Worm (Caenorhabditis elegans) whole organism, L3 larva: ENCODE data around the gene F16B4.4.

Source experiments
- R02D3.7 ChIP-seq: fragments of 150-350 bp; optimal IDR thresholded peaks from 2 replicates; lab custom pipeline; 2014; ENCODE audit warnings: missing biosample characterization, missing genetic modification characterization
- ama-1 ChIP-seq: fragments of 150-350 bp; optimal IDR thresholded peaks from 2 replicates; lab custom pipeline; 2018
- ceh-16 ChIP-seq: sonication (generic microtip); optimal IDR thresholded peaks from 2 replicates; lab custom pipeline; 2017; ENCODE audit warnings: missing biosample characterization, missing genetic modification characterization
- ceh-28 ChIP-seq: fragments of 150-350 bp; optimal IDR thresholded peaks from 2 replicates; lab custom pipeline; 2014; ENCODE audit warnings: missing biosample characterization, missing genetic modification reagents, missing genetic modification characterization
- ceh-82 ChIP-seq: fragments of 150-350 bp; optimal IDR thresholded peaks from 2 replicates; lab custom pipeline; 2014; ENCODE audit warnings: missing biosample characterization, missing genetic modification characterization
- ceh-9 ChIP-seq: sonication (generic microtip); optimal IDR thresholded peaks from 2 replicates; lab custom pipeline; 2018; ENCODE audit warnings: missing biosample characterization, missing genetic modification characterization
- daf-12 ChIP-seq: fragments of 150-350 bp; optimal IDR thresholded peaks from 2 replicates; lab custom pipeline; 2014; ENCODE audit warnings: missing biosample characterization, missing genetic modification reagents, missing genetic modification characterization
- egl-27 ChIP-seq: sonication (generic microtip); optimal IDR thresholded peaks from 4 replicates; lab custom pipeline; 2017; ENCODE audit warnings: missing biosample characterization, missing genetic modification reagents, missing genetic modification characterization
- egl-5 ChIP-seq: fragments of 150-350 bp; optimal IDR thresholded peaks from 2 replicates; lab custom pipeline; 2017; ENCODE audit warnings: missing biosample characterization, missing genetic modification reagents, missing genetic modification characterization, inconsistent platforms
- elt-1 ChIP-seq: fragments of 150-350 bp; optimal IDR thresholded peaks from 2 replicates; lab custom pipeline; 2014; ENCODE audit warnings: missing biosample characterization, missing genetic modification characterization
- elt-2 ChIP-seq: sonication (generic microtip); optimal IDR thresholded peaks from 2 replicates; lab custom pipeline; 2016; ENCODE audit warnings: missing genetic modification reagents, mild to moderate bottlenecking, missing genetic modification characterization, missing compliant biosample characterization
- elt-3 ChIP-seq, 3 experiments: fragments of 150-350 bp in 1 of 3; sonication (generic microtip) in 2 of 3; optimal IDR thresholded peaks; 2 replicates in 2 of 3; 4 replicates in 1 of 3; lab custom pipeline; 2014 to 2017; ENCODE audit warnings: missing biosample characterization in 3 of 3, missing genetic modification characterization in 3 of 3
- fkh-10 ChIP-seq: sonication (generic microtip); optimal IDR thresholded peaks from 2 replicates; lab custom pipeline; 2017; ENCODE audit warnings: missing biosample characterization, missing genetic modification reagents, missing genetic modification characterization
- fos-1 ChIP-seq: fragments of 150-350 bp; optimal IDR thresholded peaks from 2 replicates; lab custom pipeline; 2014; ENCODE audit warnings: missing biosample characterization, missing genetic modification characterization
- hmg-11 ChIP-seq: sonication (generic microtip); optimal IDR thresholded peaks from 2 replicates; lab custom pipeline; 2016; ENCODE audit warnings: missing genetic modification characterization, missing compliant biosample characterization
- lin-15B ChIP-seq: fragments of 150-350 bp; optimal IDR thresholded peaks from 2 replicates; lab custom pipeline; 2014; ENCODE audit warnings: missing biosample characterization, missing genetic modification characterization
- lin-39 ChIP-seq: fragments of 150-350 bp; optimal IDR thresholded peaks from 2 replicates; lab custom pipeline; 2018; ENCODE audit warnings: missing biosample characterization, missing genetic modification reagents, missing genetic modification characterization
- lsy-12 ChIP-seq: sonication (generic microtip); optimal IDR thresholded peaks from 2 replicates; lab custom pipeline; 2016; ENCODE audit warnings: mild to moderate bottlenecking, missing genetic modification characterization, missing compliant biosample characterization
- mdl-1 ChIP-seq: fragments of 150-350 bp; optimal IDR thresholded peaks from 2 replicates; lab custom pipeline; 2014; ENCODE audit warnings: missing biosample characterization, missing genetic modification characterization
- mml-1 ChIP-seq: fragments of 150-350 bp; sonication (generic microtip); optimal IDR thresholded peaks from 3 replicates; lab custom pipeline; 2014; ENCODE audit warnings: missing biosample characterization, missing genetic modification characterization
- nfya-1 ChIP-seq: sonication (generic microtip); optimal IDR thresholded peaks from 2 replicates; lab custom pipeline; 2017; ENCODE audit warnings: missing genetic modification characterization, mild to moderate bottlenecking, missing compliant biosample characterization, antibody characterized with exemption, moderate library complexity; ENCODE audit not compliant: insufficient read depth
- nhr-11 ChIP-seq: fragments of 150-350 bp; optimal IDR thresholded peaks from 2 replicates; lab custom pipeline; 2014; ENCODE audit warnings: missing biosample characterization, missing genetic modification characterization
- nhr-12 ChIP-seq: fragments of 150-350 bp; optimal IDR thresholded peaks from 2 replicates; lab custom pipeline; 2014; ENCODE audit warnings: missing biosample characterization, missing genetic modification characterization
- nhr-23 ChIP-seq: fragments of 150-350 bp; optimal IDR thresholded peaks from 2 replicates; lab custom pipeline; 2014; ENCODE audit warnings: missing biosample characterization, missing genetic modification reagents, missing genetic modification characterization
- nhr-237 ChIP-seq: fragments of 150-350 bp; optimal IDR thresholded peaks from 2 replicates; lab custom pipeline; 2014; ENCODE audit warnings: missing biosample characterization, missing genetic modification characterization
- nhr-25 ChIP-seq: sonication (generic microtip); optimal IDR thresholded peaks from 2 replicates; lab custom pipeline; 2017; ENCODE audit warnings: missing biosample characterization, missing genetic modification characterization
- nhr-67 ChIP-seq: fragments of 150-350 bp; optimal IDR thresholded peaks from 2 replicates; lab custom pipeline; 2014; ENCODE audit warnings: missing biosample characterization, missing genetic modification characterization
- nhr-76 ChIP-seq: fragments of 150-350 bp; sonication (generic microtip); optimal IDR thresholded peaks from 5 replicates; lab custom pipeline; 2014; ENCODE audit warnings: missing biosample characterization, missing genetic modification characterization
- nhr-77 ChIP-seq: fragments of 150-350 bp; optimal IDR thresholded peaks from 2 replicates; lab custom pipeline; 2014; ENCODE audit warnings: missing biosample characterization, missing genetic modification characterization
- pha-4 ChIP-seq: fragments of 150-350 bp; optimal IDR thresholded peaks from 2 replicates; lab custom pipeline; 2014; ENCODE audit warnings: missing biosample characterization, missing genetic modification reagents, missing genetic modification characterization
- pqm-1 ChIP-seq: fragments of 150-350 bp; optimal IDR thresholded peaks from 2 replicates; lab custom pipeline; 2017; ENCODE audit warnings: missing biosample characterization, missing genetic modification characterization, inconsistent platforms
- tbx-2 ChIP-seq: sonication (generic microtip); optimal IDR thresholded peaks from 2 replicates; lab custom pipeline; 2016; ENCODE audit warnings: mild to moderate bottlenecking, missing genetic modification characterization, missing compliant biosample characterization
- unc-39 ChIP-seq: sonication (generic microtip); optimal IDR thresholded peaks from 4 replicates; lab custom pipeline; 2017; ENCODE audit warnings: missing biosample characterization, missing genetic modification characterization
- unc-62 ChIP-seq: fragments of 150-350 bp; sonication (generic microtip); optimal IDR thresholded peaks from 4 replicates; lab custom pipeline; 2014; ENCODE audit warnings: missing biosample characterization, missing genetic modification reagents, missing genetic modification characterization
- zag-1 ChIP-seq: fragments of 150-350 bp; optimal IDR thresholded peaks from 2 replicates; lab custom pipeline; 2014; ENCODE audit warnings: missing biosample characterization, missing genetic modification characterization
- ztf-11 ChIP-seq: fragments of 150-350 bp; optimal IDR thresholded peaks from 2 replicates; lab custom pipeline; 2014; ENCODE audit warnings: missing biosample characterization, missing genetic modification characterization
- ztf-4 ChIP-seq: fragments of 150-350 bp; optimal IDR thresholded peaks from 2 replicates; lab custom pipeline; 2014; ENCODE audit warnings: missing biosample characterization, missing genetic modification characterization

Gene F16B4.4

DNA sequence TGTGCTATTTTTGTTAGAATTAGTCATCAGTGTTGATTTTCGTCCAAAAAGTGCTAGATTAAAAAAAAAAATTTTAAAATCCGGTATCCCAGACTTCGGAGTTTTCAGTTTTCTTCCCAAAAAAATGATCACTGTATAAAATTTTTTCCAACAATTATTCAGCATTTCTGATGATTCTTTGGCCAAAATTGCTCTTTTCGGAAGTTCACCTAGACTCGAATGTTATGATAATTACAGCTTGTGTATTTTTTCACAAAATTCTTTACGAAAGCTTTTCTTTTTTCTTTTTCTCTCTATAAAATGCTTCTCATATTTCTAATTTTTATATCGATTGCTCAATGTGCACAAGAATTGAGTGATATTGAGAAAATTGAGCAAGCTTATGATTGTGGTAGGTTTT lies 37.9 kb downstream of the F16B4.4 start, which contains the start of gene irld-17:
Gene irld-17 (plus strand): TSS at position 301 of the 400 bp plus-strand sequence.
- TF ChIP-seq pqm-1 (tag; lab: Kevin White, UChicago), result no peak
- TF ChIP-seq unc-62 (GFP tag; lab: Kevin White, UChicago), result no peak
- no peak for TF ChIP-seq fos-1 (tag; lab: Kevin White, UChicago)
- no peak for TF ChIP-seq hmg-11 (tag; lab: Kevin White, UChicago)
- TF ChIP-seq lin-15B (tag; lab: Kevin White, UChicago), result no peak
- no peak for TF ChIP-seq ama-1 (lab: Kevin White, UChicago)
- TF ChIP-seq, all 47 proteins: peak for 0

- TF ChIP-seq daf-12 (no peak), mml-1 (tag; lab: Kevin White, UChicago) (no peak)
Measured at ce11 chrV:1635859-1636258, 42.0 kb downstream of the F16B4.4 start, which contains the start of gene str-222. Gene str-222 (plus strand): TSS chrV:1636159.

DNA sequence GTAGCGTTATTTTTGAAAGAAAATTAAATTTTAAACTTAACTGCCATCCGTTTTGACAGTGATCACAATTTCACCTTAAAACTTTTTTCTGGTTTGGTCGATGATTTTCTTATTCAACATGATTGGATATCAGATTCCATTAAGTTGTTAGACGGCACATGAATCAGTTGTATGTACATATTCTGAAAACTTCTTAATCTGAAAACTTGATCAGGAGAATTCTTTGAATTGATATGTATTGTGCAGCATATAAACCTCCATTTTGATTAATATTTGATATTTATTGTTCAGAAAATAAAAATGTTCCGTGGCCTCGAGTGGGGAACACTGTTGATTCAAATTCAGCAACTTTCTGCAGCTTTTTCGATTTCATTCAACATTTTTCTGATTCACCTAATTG lies 46.2 kb downstream of the F16B4.4 start, which contains the start of gene str-221:
Gene str-221 (plus strand): TSS at position 301 of the 400 bp plus-strand sequence.
- TF ChIP-seq nfya-1 (tag; lab: Kevin White, UChicago) (no peak), zag-1 (tag; lab: Kevin White, UChicago) (no peak), nhr-77 (tag; lab: Kevin White, UChicago) (no peak), nhr-67 (tag; lab: Kevin White, UChicago) (no peak), ztf-4 (tag; lab: Kevin White, UChicago) (no peak), ceh-16 (tag; lab: Kevin White, UChicago) (no peak), ceh-9 (tag; lab: Kevin White, UChicago) (no peak), daf-12 (no peak), mml-1 (tag; lab: Kevin White, UChicago) (no peak), hmg-11 (tag; lab: Kevin White, UChicago) (no peak), unc-39 (tag; lab: Kevin White, UChicago) (no peak)
- TF ChIP-seq, all 47 proteins: peak for 0

DNA sequence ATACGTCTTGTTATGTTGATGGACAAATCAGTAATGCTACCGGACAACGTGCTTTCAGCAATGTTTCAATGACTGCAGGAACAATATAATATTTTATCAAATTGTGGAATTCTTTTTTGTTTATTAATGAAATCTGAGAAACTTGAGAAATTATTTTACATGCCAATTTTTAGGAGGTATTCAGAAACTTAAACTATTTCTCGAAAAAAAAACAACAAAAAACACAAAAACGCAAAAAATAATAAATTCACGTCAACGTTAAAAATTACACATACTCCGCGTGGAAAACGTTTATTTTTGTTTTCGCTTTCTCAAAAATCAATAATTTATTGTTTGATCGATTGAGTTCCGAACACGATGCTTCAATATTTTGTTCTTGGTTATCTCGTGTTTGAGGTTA lies 48.4 kb downstream of the F16B4.4 start, which contains the start of gene Y46H3D.1:
Gene Y46H3D.1 (plus strand): TSS at position 301 of the 400 bp plus-strand sequence.
- TF ChIP-seq R02D3.7 (tag; lab: Kevin White, UChicago) (no peak), nhr-12 (tag; lab: Kevin White, UChicago) (no peak), lin-39 (no peak), pha-4 (tag; lab: Kevin White, UChicago) (no peak), nhr-76 (tag; lab: Kevin White, UChicago) (no peak), ceh-82 (tag; lab: Kevin White, UChicago) (no peak), hmg-11 (tag; lab: Kevin White, UChicago) (no peak), fkh-10 (GFP tag; lab: Kevin White, UChicago) (no peak), unc-39 (tag; lab: Kevin White, UChicago) (no peak), ama-1 (lab: Kevin White, UChicago) (no peak)

- TF ChIP-seq egl-27, result no peak
- no peak for TF ChIP-seq elt-3 (tag; optimal IDR thresholded peaks at IDR 0.05; lab: Kevin White, UChicago)
- TF ChIP-seq ztf-4 (tag; lab: Kevin White, UChicago), result no peak
- no peak for TF ChIP-seq ama-1 (lab: Kevin White, UChicago)
- TF ChIP-seq tbx-2 (tag; lab: Kevin White, UChicago), result no peak
- no peak for TF ChIP-seq nhr-76 (tag; lab: Kevin White, UChicago)
- TF ChIP-seq unc-62 (GFP tag; lab: Kevin White, UChicago), result no peak
- TF ChIP-seq nhr-12 (tag; lab: Kevin White, UChicago), result no peak
- TF ChIP-seq ceh-28 (tag; lab: Kevin White, UChicago), result no peak
- TF ChIP-seq elt-1 (tag; lab: Kevin White, UChicago), result no peak
- TF ChIP-seq daf-12, result no peak
- no peak for TF ChIP-seq nhr-25 (tag; lab: Kevin White, UChicago)
- no peak for TF ChIP-seq mdl-1 (tag; lab: Kevin White, UChicago)
Measured at ce11 chrV:1642768-1643167, 48.9 kb downstream of the F16B4.4 start.

DNA sequence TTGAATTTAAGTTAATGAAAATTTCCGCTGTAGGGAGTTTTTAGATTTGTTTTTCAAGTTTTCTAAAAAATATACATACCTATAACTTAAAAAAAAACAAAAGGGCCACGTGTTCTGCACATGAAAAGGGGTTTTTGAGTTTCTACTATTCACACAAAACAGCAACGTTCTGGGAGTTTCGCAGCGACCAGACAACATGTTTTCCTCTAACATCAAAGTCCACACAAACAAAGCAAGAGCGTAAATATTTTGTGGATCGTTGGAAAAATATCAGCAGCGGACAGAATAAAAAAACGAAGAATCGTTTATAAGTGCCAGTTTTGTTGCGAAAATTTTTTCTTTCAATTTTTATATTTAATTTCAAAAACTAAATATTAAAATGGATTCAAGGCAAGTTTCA lies 50.1 kb downstream of the F16B4.4 start, which contains the start of gene alh-2:
Gene alh-2 (plus strand): TSS at position 284 of the 400 bp plus-strand sequence.
- TF ChIP-seq elt-2 (tag; lab: Kevin White, UChicago) (no peak), nhr-11 (tag; lab: Kevin White, UChicago) (no peak), egl-5 (tag; lab: Kevin White, UChicago) (no peak), tbx-2 (tag; lab: Kevin White, UChicago) (no peak), ztf-11 (tag; lab: Kevin White, UChicago) (no peak), nhr-23 (tag; lab: Kevin White, UChicago) (no peak), ceh-28 (tag; lab: Kevin White, UChicago) (no peak), nhr-25 (tag; lab: Kevin White, UChicago) (no peak), nhr-12 (tag; lab: Kevin White, UChicago) (no peak), nhr-237 (tag; lab: Kevin White, UChicago) (no peak), ama-1 (lab: Kevin White, UChicago) (no peak), lsy-12 (tag; lab: Kevin White, UChicago) (no peak)
